Fruit fly (Drosophila melanogaster): Measurements from ENCODE around the gene js.

DNA sequence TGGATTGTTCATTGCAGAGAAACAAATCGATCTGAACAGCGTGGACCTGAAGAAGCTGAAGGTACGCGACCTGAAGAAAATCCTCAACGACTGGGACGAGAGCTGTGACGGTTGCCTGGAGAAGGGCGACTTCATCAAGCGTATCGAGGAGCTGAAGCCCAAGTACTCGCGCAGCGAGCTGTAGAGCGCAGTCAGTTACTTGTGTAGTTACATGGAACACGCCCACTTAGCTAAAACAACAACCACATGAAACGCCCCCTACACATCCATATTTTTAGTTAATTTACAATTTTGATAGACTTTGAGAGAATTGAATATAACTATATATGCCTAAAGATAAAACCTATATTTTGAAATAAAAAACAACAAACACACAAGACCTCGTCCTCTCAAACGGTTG lies 17.7 kb downstream of the js start:
- TF ChIP-seq CG1620 (GFP tag; optimal IDR thresholded peaks at IDR 0.05) = no peak
- TF ChIP-seq CG14711 (tag; optimal IDR thresholded peaks at IDR 0.05) = no peak
- no peak for TF ChIP-seq Crg-1 (GFP tag; optimal IDR thresholded peaks at IDR 0.05)
- no peak for TF ChIP-seq kay (GFP tag; ENCODE audit: borderline replicate concordance)
- TF ChIP-seq bab1 (GFP tag; optimal IDR thresholded peaks at IDR 0.05) = no peak
- TF ChIP-seq pad (GFP tag; optimal IDR thresholded peaks at IDR 0.05) = no peak
- TF ChIP-seq CG33017 (tag; optimal IDR thresholded peaks at IDR 0.05) = no peak
- TF ChIP-seq CG7045 (GFP tag; optimal IDR thresholded peaks at IDR 0.05) = no peak
- TF ChIP-seq Hr96 (GFP tag; optimal IDR thresholded peaks at IDR 0.05) = no peak
